Fruit fly (Drosophila melanogaster): ENCODE measurements around the gene Ogg1.
A peak's percentile ranks its signal among the peaks of the same experiment; 100 is the strongest.

The Ogg1 gene

DNA sequence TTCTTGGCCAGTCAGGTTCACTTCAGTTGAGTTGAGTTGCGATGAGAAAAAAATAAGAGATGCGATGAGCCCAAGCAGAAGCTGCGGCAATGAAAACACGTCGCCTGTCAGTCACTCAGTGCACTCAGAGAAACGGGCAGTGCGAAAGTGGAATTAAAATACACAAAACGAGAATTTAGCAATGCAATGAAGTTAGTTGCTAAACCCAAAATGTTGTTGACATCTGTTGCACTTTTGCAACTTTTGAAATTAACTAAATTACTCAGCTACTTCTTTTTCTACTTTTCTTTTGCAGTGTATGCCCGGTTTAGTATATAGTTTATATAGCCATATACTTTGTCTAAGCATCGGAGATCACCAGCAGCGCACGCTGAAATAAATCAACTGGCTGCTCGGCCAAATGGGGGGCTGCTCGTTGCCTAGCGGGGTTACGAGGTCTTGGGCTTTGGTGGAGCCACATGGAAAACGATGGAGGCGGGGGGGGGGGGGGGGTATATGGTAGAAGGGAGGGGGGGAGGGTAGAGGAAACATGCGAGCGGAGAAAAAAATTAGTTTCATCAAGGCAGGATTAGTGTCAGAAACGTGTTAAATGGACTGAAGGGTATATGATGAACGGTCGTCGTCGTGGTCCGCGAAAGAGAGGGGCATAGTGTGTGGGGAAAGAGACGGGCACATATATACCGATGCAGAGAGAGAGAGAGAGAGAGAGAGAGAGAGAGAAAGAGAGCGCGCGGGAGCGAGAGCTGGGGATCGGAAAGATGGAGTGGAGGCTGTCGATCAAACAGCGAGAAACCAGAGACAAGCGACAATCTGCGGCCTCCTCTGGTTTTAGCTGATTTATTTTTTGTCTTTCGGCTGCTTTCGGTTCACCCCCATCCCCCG, 33.3 kb upstream of the Ogg1 start (continued):
- TF ChIP-seq CG12219 (GFP tag; optimal IDR thresholded peaks at IDR 0.05), result peak; percentile 70
- no peak for TF ChIP-seq Jarid2 (GFP tag; optimal IDR thresholded peaks at IDR 0.05)
- peak; percentile 41 for TF ChIP-seq odd (GFP tag; optimal IDR thresholded peaks at IDR 0.05)
- peak; percentile 47 for TF ChIP-seq Lhr (GFP tag; optimal IDR thresholded peaks at IDR 0.05)
- no peak for TF ChIP-seq cas (GFP tag; IDR thresholded peaks at IDR 0.05)
- peak; percentile 39 for TF ChIP-seq Kr (GFP tag; optimal IDR thresholded peaks at IDR 0.05)
- peak; percentile 61 for TF ChIP-seq Sox100B (GFP tag; optimal IDR thresholded peaks at IDR 0.05)
- peak; percentile 34 for TF ChIP-seq Neu2 (GFP tag; optimal IDR thresholded peaks at IDR 0.05; ENCODE audit: borderline replicate concordance)
- TF ChIP-seq ftz-f1 (GFP tag; optimal IDR thresholded peaks at IDR 0.05), result no peak
- TF ChIP-seq Elba2 (GFP tag; optimal IDR thresholded peaks at IDR 0.05), result no peak
- peak; percentile 89 for TF ChIP-seq CG10979 (tag; optimal IDR thresholded peaks at IDR 0.05)
- TF ChIP-seq exex (tag; optimal IDR thresholded peaks at IDR 0.05), result no peak
- TF ChIP-seq zf30C (GFP tag; optimal IDR thresholded peaks at IDR 0.05), result peak; percentile 70
- peak; percentile 24 for TF ChIP-seq CG17186 (GFP tag; optimal IDR thresholded peaks at IDR 0.05)
- TF ChIP-seq CG12299 (tag; optimal IDR thresholded peaks at IDR 0.05), result no peak
- TF ChIP-seq hbn (GFP tag; IDR thresholded peaks at IDR 0.05; ENCODE audit: partially characterized antibody), result no peak
- no peak for TF ChIP-seq CG9215 (GFP tag; IDR thresholded peaks at IDR 0.05)
- TF ChIP-seq esg (GFP tag; conservative IDR thresholded peaks at IDR 0.05), result peak; percentile 60
- TF ChIP-seq row (GFP tag; IDR thresholded peaks at IDR 0.05), result peak; percentile 74
- peak; percentile 82 for TF ChIP-seq nmo (GFP tag; optimal IDR thresholded peaks at IDR 0.05)
- TF ChIP-seq Chrac-16 (GFP tag; optimal IDR thresholded peaks at IDR 0.05), result peak; percentile 77
- TF ChIP-seq unc-4 (GFP tag; IDR thresholded peaks at IDR 0.05; ENCODE audit: partially characterized antibody), result no peak
- TF ChIP-seq Trl (optimal IDR thresholded peaks at IDR 0.05), result peak; percentile 29 to 69
- TF ChIP-seq Trl (GFP tag; optimal IDR thresholded peaks at IDR 0.05), result peak; percentile 78
- TF ChIP-seq CG1024 (GFP tag; IDR thresholded peaks at IDR 0.05), result peak; percentile 37
- peak; percentile 24 for TF ChIP-seq Sry-δ (GFP tag; optimal IDR thresholded peaks at IDR 0.05)
- peak; percentile 58 for TF ChIP-seq dm (GFP tag; optimal IDR thresholded peaks at IDR 0.05)
- TF ChIP-seq Doc2 (GFP tag; IDR thresholded peaks at IDR 0.05), result no peak

DNA sequence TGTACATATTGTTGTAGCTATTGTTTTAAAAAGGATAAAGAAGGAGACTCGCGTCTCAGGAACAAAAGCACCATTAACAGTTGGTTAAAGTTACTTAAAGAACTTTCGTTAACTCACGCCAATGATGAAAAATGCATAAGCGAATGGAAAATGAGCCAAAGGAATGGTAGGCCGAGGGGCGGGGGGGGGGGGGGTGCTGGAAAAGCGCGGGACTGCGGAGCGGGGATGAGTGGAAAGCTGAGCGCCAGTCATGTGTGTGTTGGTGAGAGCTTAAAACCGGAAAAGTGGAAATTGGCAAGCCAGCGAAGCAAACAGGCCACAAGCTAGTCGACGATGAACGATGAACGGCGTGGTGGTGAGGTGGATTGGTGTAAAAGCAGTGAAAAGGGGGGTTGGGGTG, 32.1 kb upstream of the Ogg1 start:
- TF ChIP-seq dmrt11E (tag; optimal IDR thresholded peaks at IDR 0.05), result no peak
- peak; percentile 62 for TF ChIP-seq crol (GFP tag; IDR thresholded peaks at IDR 0.05)
- no peak for TF ChIP-seq Antp (GFP tag; optimal IDR thresholded peaks at IDR 0.05)
- TF ChIP-seq slbo (GFP tag; IDR thresholded peaks at IDR 0.05), result no peak
- no peak for TF ChIP-seq sima (GFP tag; optimal IDR thresholded peaks at IDR 0.05)
- no peak for TF ChIP-seq fd3F (GFP tag; optimal IDR thresholded peaks at IDR 0.05)
- TF ChIP-seq yki (optimal IDR thresholded peaks at IDR 0.05), result no peak
- TF ChIP-seq Ptx1 (GFP tag; IDR thresholded peaks at IDR 0.05), result no peak
- no peak for TF ChIP-seq schlank (tag; optimal IDR thresholded peaks at IDR 0.05)
- peak; percentile 16 for TF ChIP-seq oc (tag; optimal IDR thresholded peaks at IDR 0.05)
- TF ChIP-seq CG2889 (GFP tag; IDR thresholded peaks at IDR 0.05), result no peak
- no peak for TF ChIP-seq Mad (GFP tag; optimal IDR thresholded peaks at IDR 0.05)
- no peak for TF ChIP-seq CG17612 (GFP tag; IDR thresholded peaks at IDR 0.05)
- TF ChIP-seq CG2202 (tag; optimal IDR thresholded peaks at IDR 0.05), result no peak
- no peak for TF ChIP-seq Lhr (GFP tag; optimal IDR thresholded peaks at IDR 0.05)
